Worm (Caenorhabditis elegans): ENCODE measurements around the gene ant-1.1.

Gene ant-1.1

DNA sequence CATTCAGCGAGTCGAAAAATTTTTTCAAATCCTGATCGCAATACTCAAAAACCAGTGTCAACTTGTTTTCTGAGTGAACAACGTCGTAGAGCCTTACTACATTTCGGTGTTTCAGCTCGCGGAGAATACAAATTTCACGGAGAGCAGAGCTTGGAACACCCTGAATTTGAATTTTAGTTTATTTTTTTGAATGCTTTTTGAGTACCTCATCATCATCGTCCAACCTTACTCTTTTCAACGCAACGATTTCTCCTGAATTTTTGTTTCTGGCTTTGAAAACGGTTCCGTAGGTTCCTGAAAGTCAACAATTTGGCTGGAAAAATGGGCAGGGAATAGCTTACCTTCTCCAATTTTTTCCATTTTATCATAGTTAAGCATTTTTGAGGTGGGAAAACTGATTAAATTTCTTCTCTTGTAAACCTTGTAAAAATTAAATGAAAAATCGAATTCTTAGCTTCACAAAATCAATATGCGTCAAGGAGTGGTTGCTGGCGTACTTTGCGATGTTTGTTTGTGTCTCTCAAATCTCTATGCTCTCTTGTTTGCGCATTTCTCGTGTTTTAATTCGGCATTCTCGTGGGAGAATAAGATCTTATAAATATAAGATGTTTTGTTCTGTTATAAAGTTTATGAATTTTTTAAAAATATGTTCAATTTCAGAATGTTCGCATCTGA is 3.1 kb downstream of the ant-1.1 start, which contains the start of gene cdk-5:
Gene cdk-5, minus strand, starts transcription at position 425 of the 675 bp plus-strand sequence.
- TF ChIP-seq nhr-28 (tag; optimal IDR thresholded peaks at IDR 0.05) (no peak), nhr-47 (tag; optimal IDR thresholded peaks at IDR 0.05) (peak; percentile 98), nhr-11 (tag; optimal IDR thresholded peaks at IDR 0.05) (peak; percentile 76), elt-2 (tag; optimal IDR thresholded peaks at IDR 0.05) (peak; percentile 75), nhr-77 (tag; optimal IDR thresholded peaks at IDR 0.05) (peak; percentile 81), ceh-88 (GFP tag; IDR thresholded peaks at IDR 0.05) (peak; percentile 58), efl-1 (optimal IDR thresholded peaks at IDR 0.05) (peak; percentile 90 to 94), efl-1 (GFP tag; optimal IDR thresholded peaks at IDR 0.05 in 1 of 2) (peak; percentile 88 to 99), swsn-7 (tag; optimal IDR thresholded peaks at IDR 0.05) (peak; percentile 97), grh-1 (GFP tag; IDR thresholded peaks at IDR 0.05) (peak; percentile 87), egl-13 (tag; optimal IDR thresholded peaks at IDR 0.05) (peak; percentile 87), fkh-8 (tag; optimal IDR thresholded peaks at IDR 0.05) (peak; percentile 83), irx-1 (tag; optimal IDR thresholded peaks at IDR 0.05) (peak; percentile 93), lsy-2 (tag; optimal IDR thresholded peaks at IDR 0.05) (peak; percentile 97 to 98), ceh-63 (GFP tag; optimal IDR thresholded peaks at IDR 0.05) (no peak), aly-2 (tag; optimal IDR thresholded peaks at IDR 0.05) (peak; percentile 96), efl-3 (GFP tag; optimal IDR thresholded peaks at IDR 0.05) (no peak), nhr-90 (tag; optimal IDR thresholded peaks at IDR 0.05; ENCODE audit: poor library complexity) (peak; percentile 94), lin-13 (GFP tag; optimal IDR thresholded peaks at IDR 0.05) (peak; percentile 90), C04F5.9 (tag; optimal IDR thresholded peaks at IDR 0.05) (peak; percentile 66), elt-3 (tag; optimal IDR thresholded peaks at IDR 0.05) (peak in 2 of 6 experiments; percentile 86 to 87), mab-9 (GFP tag; IDR thresholded peaks at IDR 0.05) (peak; percentile 81), lin-14 (GFP tag; optimal IDR thresholded peaks at IDR 0.05) (peak; percentile 90), C34B4.2 (tag; optimal IDR thresholded peaks at IDR 0.05) (no peak), blmp-1 (tag; optimal IDR thresholded peaks at IDR 0.05) (peak; percentile 91), hpl-2 (GFP tag; optimal IDR thresholded peaks at IDR 0.05) (peak; percentile 83), ztf-11 (tag; optimal IDR thresholded peaks at IDR 0.05) (peak in 1 of 2 experiments; percentile 78), nhr-20 (tag; optimal IDR thresholded peaks at IDR 0.05) (peak; percentile 95), hlh-17 (GFP tag; optimal IDR thresholded peaks at IDR 0.05; ENCODE audit: borderline replicate concordance) (no peak), F16B12.6 (tag; optimal IDR thresholded peaks at IDR 0.05) (peak; percentile 71), dsc-1 (tag; optimal IDR thresholded peaks at IDR 0.05) (peak; percentile 97), isw-1 (GFP tag; IDR thresholded peaks at IDR 0.05) (peak; percentile 94), ets-5 (GFP tag; IDR thresholded peaks at IDR 0.05) (no peak), fkh-10 (GFP tag; optimal IDR thresholded peaks at IDR 0.05) (peak; percentile 58), fos-1 (tag; optimal IDR thresholded peaks at IDR 0.05) (peak; percentile 93), unc-130 (tag; optimal IDR thresholded peaks at IDR 0.05) (peak; percentile 93), sox-4 (tag; optimal IDR thresholded peaks at IDR 0.05) (peak; percentile 82), pax-3 (tag; optimal IDR thresholded peaks at IDR 0.05) (peak; percentile 83), ceh-82 (tag; optimal IDR thresholded peaks at IDR 0.05) (peak; percentile 89 to 93 (median 90)), nhr-71 (tag; optimal IDR thresholded peaks at IDR 0.05) (peak; percentile 98), tbx-2 (tag; optimal IDR thresholded peaks at IDR 0.05) (peak; percentile 97), snpc-4 (tag; optimal IDR thresholded peaks at IDR 0.05) (peak; percentile 87), tlp-1 (tag; optimal IDR thresholded peaks at IDR 0.05) (no peak), dpl-1 (GFP tag; optimal IDR thresholded peaks at IDR 0.05) (peak; percentile 85 to 91 (median 90)), xbp-1 (tag; optimal IDR thresholded peaks at IDR 0.05) (peak; percentile 93), jun-1 (tag; optimal IDR thresholded peaks at IDR 0.05) (peak; percentile 86), Y116A8C.19 (tag; optimal IDR thresholded peaks at IDR 0.05; ENCODE audit: borderline replicate concordance) (no peak), pqm-1 (tag; optimal IDR thresholded peaks at IDR 0.05) (no peak), ceh-90 (tag; optimal IDR thresholded peaks at IDR 0.05) (peak; percentile 43), vab-15 (tag; optimal IDR thresholded peaks at IDR 0.05) (no peak), ztf-4 (tag; optimal IDR thresholded peaks at IDR 0.05) (peak; percentile 84)
